Fruit fly (Drosophila melanogaster) whole organism, embryonic: Measurements from ENCODE around the gene CG12078.

Experiments
- Abd-B ChIP-seq: fragments of 200-800 bp; sonication (Bioruptor generic); optimal IDR thresholded peaks from 2 replicates; lab custom pipeline; 2018; ENCODE audit warnings: missing biosample characterization, mild to moderate bottlenecking, missing genetic modification characterization, moderate library complexity
- CG10321 ChIP-seq: fragments of 200-800 bp; sonication (Bioruptor generic); IDR thresholded peaks from 2 replicates; pipeline ENCODE4 v1.3.6; 2022; ENCODE audit warnings: missing biosample characterization, missing genetic modification characterization
- CG11093 ChIP-seq: fragments of 200-800 bp; sonication (Bioruptor generic); IDR thresholded peaks from 3 replicates; pipeline ENCODE4 v1.3.6; 2022; ENCODE audit warnings: missing biosample characterization, missing genetic modification characterization
- CG1603 ChIP-seq: fragments of 200-800 bp; sonication (Bioruptor generic); optimal IDR thresholded peaks from 2 replicates; lab custom pipeline; 2019; ENCODE audit warnings: missing biosample characterization, mild to moderate bottlenecking, missing genetic modification characterization, moderate library complexity
- CG17612 ChIP-seq: fragments of 200-800 bp; sonication (Bioruptor generic); IDR thresholded peaks from 2 replicates; pipeline ENCODE4 v1.3.6; 2022; ENCODE audit warnings: missing biosample characterization, missing genetic modification characterization
- CG1792 ChIP-seq: fragments of 200-800 bp; sonication (Bioruptor generic); optimal IDR thresholded peaks from 2 replicates; lab custom pipeline; 2016; ENCODE audit warnings: missing biosample characterization, missing genetic modification characterization
- CG1832 ChIP-seq: fragments of 200-800 bp; sonication (Bioruptor generic); optimal IDR thresholded peaks from 2 replicates; lab custom pipeline; 2017; ENCODE audit warnings: missing biosample characterization, mild to moderate bottlenecking, missing genetic modification characterization, inconsistent platforms
- CG18764 ChIP-seq: fragments of 200-800 bp; sonication (Bioruptor generic); optimal IDR thresholded peaks from 3 replicates; lab custom pipeline; 2016; ENCODE audit warnings: missing biosample characterization, missing genetic modification characterization
- CG30403 ChIP-seq: fragments of 200-800 bp; sonication (Bioruptor generic); optimal IDR thresholded peaks from 3 replicates; lab custom pipeline; 2016; ENCODE audit warnings: missing biosample characterization, missing genetic modification characterization
- CG31388 ChIP-seq: fragments of 200-800 bp; sonication (Bioruptor generic); optimal IDR thresholded peaks from 2 replicates; lab custom pipeline; 2016; ENCODE audit warnings: missing biosample characterization, missing genetic modification characterization
- CG31441 ChIP-seq: fragments of 200-800 bp; sonication (Bioruptor generic); IDR thresholded peaks from 2 replicates; pipeline ENCODE4 v1.3.6; 2022; ENCODE audit warnings: missing biosample characterization, missing genetic modification characterization
- CG43689 ChIP-seq: fragments of 200-800 bp; sonication (Bioruptor generic); IDR thresholded peaks from 2 replicates; pipeline ENCODE4 v1.3.6; 2022; ENCODE audit warnings: missing biosample characterization, missing genetic modification characterization
- CG6689 ChIP-seq: fragments of 200-800 bp; sonication (Bioruptor generic); IDR thresholded peaks from 2 replicates; pipeline ENCODE4 v1.3.6; 2022; ENCODE audit warnings: missing biosample characterization, missing genetic modification characterization
- CG6791 ChIP-seq: fragments of 200-800 bp; sonication (Bioruptor generic); IDR thresholded peaks from 3 replicates; pipeline ENCODE4 v1.3.6; 2022; ENCODE audit warnings: missing biosample characterization, missing genetic modification characterization; ENCODE audit not compliant: partially characterized antibody
- CG6854 ChIP-seq: fragments of 200-800 bp; sonication (Bioruptor generic); optimal IDR thresholded peaks from 3 replicates; lab custom pipeline; 2017; ENCODE audit warnings: missing biosample characterization, mild to moderate bottlenecking, missing genetic modification characterization
- CG7357 ChIP-seq: fragments of 200-800 bp; sonication (Bioruptor generic); IDR thresholded peaks from 3 replicates; pipeline ENCODE4 v1.3.6; 2022; ENCODE audit warnings: missing biosample characterization, missing genetic modification characterization
- CG8478 ChIP-seq: fragments of >200 bp; optimal IDR thresholded peaks from 2 replicates; lab custom pipeline; 2018
- CG9215 ChIP-seq: fragments of 200-800 bp; sonication (Bioruptor generic); IDR thresholded peaks from 2 replicates; pipeline ENCODE4 v1.3.6; 2022; ENCODE audit warnings: missing biosample characterization, missing genetic modification characterization
- CoRest ChIP-seq: fragments of 200-800 bp; sonication (Bioruptor generic); optimal IDR thresholded peaks from 3 replicates; lab custom pipeline; 2018; ENCODE audit warnings: missing biosample characterization, mild to moderate bottlenecking, missing genetic modification characterization, moderate library complexity
- Dip2 ChIP-seq: fragments of 200-800 bp; sonication (Bioruptor generic); IDR thresholded peaks from 2 replicates; pipeline ENCODE4 v1.3.6; 2022; ENCODE audit warnings: missing biosample characterization, missing genetic modification characterization
- Doc2 ChIP-seq: fragments of 200-800 bp; sonication (Bioruptor generic); IDR thresholded peaks from 2 replicates; pipeline ENCODE4 v1.3.6; 2022; ENCODE audit warnings: missing biosample characterization, missing genetic modification characterization
- E2f2 ChIP-seq: fragments of 200-800 bp; sonication (Bioruptor generic); IDR thresholded peaks from 2 replicates; pipeline ENCODE4 v1.3.6; 2022; ENCODE audit warnings: missing biosample characterization, missing genetic modification characterization
- ERR ChIP-seq: fragments of 200-800 bp; sonication (Bioruptor generic); optimal IDR thresholded peaks from 2 replicates; lab custom pipeline; 2016; ENCODE audit warnings: missing biosample characterization, missing genetic modification characterization
- Fer3 ChIP-seq: fragments of 200-800 bp; sonication (Bioruptor generic); optimal IDR thresholded peaks from 2 replicates; lab custom pipeline; 2018; ENCODE audit warnings: missing biosample characterization, mild to moderate bottlenecking, missing genetic modification characterization, moderate library complexity
- GATAe ChIP-seq: fragments of 200-800 bp; sonication (Bioruptor generic); conservative IDR thresholded peaks from 2 replicates; pipeline ENCODE4 v1.3.6; 2022; ENCODE audit warnings: missing biosample characterization, missing genetic modification characterization
- H2.0 ChIP-seq: fragments of 200-800 bp; sonication (Bioruptor generic); IDR thresholded peaks from 2 replicates; pipeline ENCODE4 v1.3.6; 2022; ENCODE audit warnings: missing biosample characterization, missing genetic modification characterization
- Meics ChIP-seq: fragments of 200-800 bp; sonication (Bioruptor generic); optimal IDR thresholded peaks from 2 replicates; lab custom pipeline; 2017; ENCODE audit warnings: missing biosample characterization, mild to moderate bottlenecking, missing genetic modification characterization
- Mrtf ChIP-seq: fragments of 200-800 bp; sonication (Bioruptor generic); IDR thresholded peaks from 3 replicates; pipeline ENCODE4 v1.3.6; 2022; ENCODE audit warnings: missing biosample characterization, missing genetic modification characterization
- NFAT ChIP-seq: fragments of 200-800 bp; sonication (Bioruptor generic); IDR thresholded peaks from 2 replicates; pipeline ENCODE4 v1.3.6; 2022; ENCODE audit warnings: missing biosample characterization, missing genetic modification characterization
- NfI ChIP-seq: fragments of 200-800 bp; sonication (Bioruptor generic); optimal IDR thresholded peaks from 3 replicates; lab custom pipeline; 2018; ENCODE audit warnings: missing biosample characterization, mild to moderate bottlenecking, missing genetic modification characterization, moderate library complexity
- Pdp1 ChIP-seq, 2 experiments: fragments of 200-800 bp; sonication (Bioruptor generic); optimal IDR thresholded peaks; 3 replicates each; lab custom pipeline; 2016; ENCODE audit warnings: missing biosample characterization in 2 of 2, missing genetic modification characterization in 2 of 2, mild to moderate bottlenecking in 1 of 2, moderate library complexity in 1 of 2
- Ptx1 ChIP-seq: fragments of 200-800 bp; sonication (Bioruptor generic); IDR thresholded peaks from 2 replicates; pipeline ENCODE4 v1.3.6; 2022; ENCODE audit warnings: missing biosample characterization, missing genetic modification characterization
- Sry-δ ChIP-seq: fragments of 200-800 bp; sonication (Bioruptor generic); optimal IDR thresholded peaks from 2 replicates; lab custom pipeline; 2016; ENCODE audit warnings: missing biosample characterization, missing genetic modification characterization
- Usf ChIP-seq: fragments of 200-800 bp; sonication (Bioruptor generic); optimal IDR thresholded peaks from 2 replicates; lab custom pipeline; 2017; ENCODE audit warnings: missing genotype, missing biosample characterization, missing genetic modification characterization
- bbx ChIP-seq: fragments of 200-800 bp; sonication (Bioruptor generic); IDR thresholded peaks from 2 replicates; pipeline ENCODE4 v1.3.6; 2022; ENCODE audit warnings: missing biosample characterization, missing genetic modification characterization; ENCODE audit not compliant: partially characterized antibody
- dati ChIP-seq: fragments of 200-800 bp; sonication (Bioruptor generic); IDR thresholded peaks from 2 replicates; pipeline ENCODE4 v1.3.6; 2022; ENCODE audit warnings: missing biosample characterization, missing genetic modification characterization
- gsb ChIP-seq: fragments of 200-800 bp; sonication (Bioruptor generic); IDR thresholded peaks from 2 replicates; pipeline ENCODE4 v1.3.6; 2022; ENCODE audit warnings: missing biosample characterization, missing genetic modification characterization
- gt ChIP-seq: fragments of 200-800 bp; sonication (Bioruptor generic); IDR thresholded peaks from 2 replicates; pipeline ENCODE4 v1.3.6; 2022; ENCODE audit warnings: missing biosample characterization, missing genetic modification characterization
- hbn ChIP-seq: fragments of 200-800 bp; sonication (Bioruptor generic); IDR thresholded peaks from 2 replicates; pipeline ENCODE4 v1.3.6; 2022; ENCODE audit warnings: missing biosample characterization, missing genetic modification characterization; ENCODE audit not compliant: partially characterized antibody
- oc ChIP-seq: fragments of 200-800 bp; sonication (Bioruptor generic); optimal IDR thresholded peaks from 2 replicates; lab custom pipeline; 2018; ENCODE audit warnings: missing biosample characterization, mild to moderate bottlenecking, missing genetic modification characterization, moderate library complexity
- pros ChIP-seq: fragments of 200-800 bp; sonication (Bioruptor generic); optimal IDR thresholded peaks from 3 replicates; lab custom pipeline; 2019; ENCODE audit warnings: missing biosample characterization, mild to moderate bottlenecking, missing genetic modification characterization, moderate library complexity
- ranshi ChIP-seq: fragments of 200-800 bp; sonication (Bioruptor generic); IDR thresholded peaks from 2 replicates; pipeline ENCODE4 v1.3.6; 2022; ENCODE audit warnings: missing biosample characterization, missing genetic modification characterization
- sd ChIP-seq: fragments of 200-800 bp; sonication (Bioruptor generic); optimal IDR thresholded peaks from 3 replicates; lab custom pipeline; 2018; ENCODE audit warnings: missing biosample characterization, mild to moderate bottlenecking, missing genetic modification characterization, moderate library complexity
- twi ChIP-seq: fragments of 200-800 bp; optimal IDR thresholded peaks from 2 replicates; lab custom pipeline; 2019; ENCODE audit warnings: missing biosample characterization, mild to moderate bottlenecking, missing genetic modification characterization, moderate library complexity
- unc-4 ChIP-seq: fragments of 200-800 bp; sonication (Bioruptor generic); IDR thresholded peaks from 2 replicates; pipeline ENCODE4 v1.3.6; 2022; ENCODE audit warnings: missing biosample characterization, missing genetic modification characterization; ENCODE audit not compliant: partially characterized antibody
- unpg ChIP-seq: fragments of 200-800 bp; sonication (Bioruptor generic); optimal IDR thresholded peaks from 3 replicates; lab custom pipeline; 2018; ENCODE audit warnings: missing biosample characterization, mild to moderate bottlenecking, missing genetic modification characterization, moderate library complexity
- vfl ChIP-seq: fragments of 200-800 bp; sonication (Bioruptor generic); optimal IDR thresholded peaks from 2 replicates; lab custom pipeline; 2016; ENCODE audit warnings: missing biosample characterization, missing genetic modification characterization
- yki ChIP-seq: fragments of >200 bp; optimal IDR thresholded peaks from 3 replicates; lab custom pipeline; 2018
- zf30C ChIP-seq: fragments of 200-800 bp; sonication (Bioruptor generic); optimal IDR thresholded peaks from 3 replicates; lab custom pipeline; 2018; ENCODE audit warnings: missing biosample characterization, mild to moderate bottlenecking, missing genetic modification characterization

CG12078 gene

DNA sequence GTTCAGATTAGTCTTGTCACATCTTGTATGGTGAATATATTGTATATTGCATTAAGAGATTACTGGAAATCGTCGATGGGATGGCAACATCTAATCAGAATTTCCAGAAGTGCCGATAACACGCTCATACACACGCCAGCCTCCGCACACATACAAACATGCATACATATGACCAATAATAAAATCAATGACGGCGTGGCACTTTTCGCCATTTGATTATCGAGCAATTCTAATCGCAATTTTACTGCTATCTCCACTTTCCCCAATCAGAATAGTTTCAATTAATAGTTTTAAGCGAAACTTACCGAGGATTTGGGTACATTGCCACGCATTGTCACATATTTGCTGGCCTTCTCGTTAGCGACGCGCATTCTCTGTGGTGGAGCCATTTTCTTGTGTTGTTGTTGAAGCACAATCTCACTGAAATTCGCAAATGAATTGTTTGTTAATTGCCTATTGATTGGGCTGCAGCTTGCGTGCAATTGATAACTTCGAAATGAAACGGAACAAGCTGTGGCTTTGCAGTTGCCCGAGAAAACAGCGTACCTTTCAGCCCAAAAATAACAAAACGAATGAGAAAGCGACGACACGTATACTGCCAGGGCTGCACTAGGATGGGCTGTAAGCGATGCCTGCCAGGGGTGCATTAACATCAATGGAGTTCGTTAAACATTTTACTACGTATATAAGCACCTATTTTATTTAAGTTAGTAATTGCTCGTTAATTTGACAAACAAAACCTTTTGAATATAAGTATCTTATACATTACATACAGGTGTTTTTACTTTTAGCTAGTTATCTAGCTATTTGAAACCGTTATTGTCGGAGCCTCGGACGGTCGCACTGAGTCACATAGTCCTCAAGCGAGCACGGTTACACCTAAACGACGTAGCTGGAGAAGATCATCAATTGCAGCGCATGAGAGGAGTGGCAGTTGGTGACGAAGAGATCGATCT lies 45.4 kb downstream of the CG12078 start, which contains the start of the genes CG32276 and gry (continued):
- TF ChIP-seq CG43689 (no peak), CG1603 (tag; lab: Kevin White, UChicago) (peak; percentile 86), H2.0 (GFP tag; lab: Robert Waterston, UW) (no peak; the same call in 1 of the 2 replicates), NFAT (GFP tag; lab: Robert Waterston, UW) (peak; percentile 75), CG6791 (no peak), CoRest (peak; percentile 78), gt (GFP tag; lab: Robert Waterston, UW) (peak; percentile 35; the same call in 1 of the 2 replicates), Dip2 (GFP tag; lab: Robert Waterston, UW) (no peak), Usf (peak; percentile 11), NfI (GFP tag; lab: Kevin White, UChicago) (peak; percentile 73), Mrtf (GFP tag; lab: Robert Waterston, UW) (no peak), CG18764 (peak; percentile 74), dati (GFP tag; lab: Robert Waterston, UW) (peak; percentile 48; the same call in 1 of the 2 replicates), zf30C (GFP tag; lab: Kevin White, UChicago) (no peak), ERR (peak; percentile 48), CG8478 (lab: Kevin White, UChicago) (no peak), GATAe (GFP tag; lab: Robert Waterston, UW) (no peak), CG6689 (GFP tag; lab: Robert Waterston, UW) (peak; percentile 69), CG1792 (GFP tag; lab: Kevin White, UChicago) (no peak), Ptx1 (GFP tag; lab: Robert Waterston, UW) (peak; percentile 77), pros (GFP tag; lab: Kevin White, UChicago) (no peak), Pdp1 (GFP tag; optimal IDR thresholded peaks at IDR 0.05; lab: Kevin White, UChicago) (peak in 1 of 2 experiments; percentile 83), hbn (peak; percentile 26; the same call in 1 of the 2 replicates), CG17612 (GFP tag; lab: Robert Waterston, UW) (no peak), CG31388 (GFP tag; lab: Kevin White, UChicago) (peak; percentile 55), Fer3 (tag; lab: Kevin White, UChicago) (peak; percentile 72), ranshi (GFP tag; lab: Robert Waterston, UW) (peak; percentile 44), unpg (GFP tag; lab: Kevin White, UChicago) (peak; percentile 72), Doc2 (GFP tag; lab: Robert Waterston, UW) (no peak), CG31441 (no peak), E2f2 (peak; percentile 53), Meics (GFP tag; lab: Kevin White, UChicago) (peak; percentile 78), yki (lab: Kevin White, UChicago) (no peak), CG10321 (GFP tag; lab: Robert Waterston, UW) (no peak), sd (tag; lab: Kevin White, UChicago) (no peak), gsb (GFP tag; lab: Robert Waterston, UW) (no peak), CG9215 (GFP tag; lab: Robert Waterston, UW) (peak; percentile 64), unc-4 (GFP tag; lab: Robert Waterston, UW) (no peak), twi (tag; lab: Kevin White, UChicago) (peak; percentile 61), oc (tag; lab: Kevin White, UChicago) (no peak), Abd-B (GFP tag; lab: Kevin White, UChicago) (peak; percentile 43), bbx (GFP tag; lab: Robert Waterston, UW) (no peak), CG6854 (GFP tag; lab: Kevin White, UChicago) (peak; percentile 29), CG11093 (GFP tag; lab: Robert Waterston, UW) (peak; percentile 65; the same call in 2 of the 3 replicates), CG30403 (GFP tag; lab: Kevin White, UChicago) (peak; percentile 84), vfl (peak; percentile 77), Sry-δ (GFP tag; lab: Kevin White, UChicago) (peak; percentile 77), CG7357 (GFP tag; lab: Robert Waterston, UW) (peak; percentile 46; the same call in 1 of the 3 replicates), CG1832 (GFP tag; lab: Kevin White, UChicago) (no peak)
